Fruit fly (Drosophila melanogaster): ENCODE measurements around the gene Nt5a.

The Nt5a gene

dm6 chr3L:1256061-1256780 is 51.0 kb downstream of the Nt5a start, which contains the start of gene tfc:
Gene tfc (plus strand): TSS chr3L:1256449.
- no peak for TF ChIP-seq CG17801 (GFP tag; optimal IDR thresholded peaks at IDR 0.05; ENCODE audit: partially characterized antibody)

Data from ovary, adult (tissue).